ENCODE assay signal across 1 fruit fly cellular context in genomic region chr3R:25633865-25634460, dm6.
A peak's percentile ranks its signal among the peaks of the same experiment; 100 is the strongest.
TF ChIP-seq lines count a peak whose summit lies in the region.

No protein-coding gene starts in this region.

TF ChIP-seq in whole organism, prepupa, 60 proteins besides CTCF, POLR2A, EP300 and RAD21 (continued from another document):
- TF ChIP-seq spab (GFP tag; optimal IDR thresholded peaks at IDR 0.05; lab: Kevin White, UChicago) (no peak), CG6792 (GFP tag; optimal IDR thresholded peaks at IDR 0.05; lab: Kevin White, UChicago) (peak; percentile 74), topi (GFP tag; optimal IDR thresholded peaks at IDR 0.05; lab: Kevin White, UChicago) (peak; percentile 81), dac (GFP tag; optimal IDR thresholded peaks at IDR 0.05; lab: Kevin White, UChicago) (no peak), fkh (GFP tag; optimal IDR thresholded peaks at IDR 0.05; lab: Kevin White, UChicago) (no peak), CG16779 (tag; optimal IDR thresholded peaks at IDR 0.05; lab: Kevin White, UChicago) (no peak), CG9139 (GFP tag; optimal IDR thresholded peaks at IDR 0.05; lab: Kevin White, UChicago) (no peak), CG3032 (tag; optimal IDR thresholded peaks at IDR 0.05; lab: Kevin White, UChicago) (peak; percentile 16), salr (GFP tag; optimal IDR thresholded peaks at IDR 0.05; lab: Kevin White, UChicago) (no peak), Ets96B (tag; optimal IDR thresholded peaks at IDR 0.05; lab: Kevin White, UChicago) (peak; percentile 4), CG6276 (GFP tag; optimal IDR thresholded peaks at IDR 0.05; lab: Kevin White, UChicago) (no peak), CG1621 (tag; optimal IDR thresholded peaks at IDR 0.05; lab: Kevin White, UChicago) (no peak), CG6163 (GFP tag; IDR thresholded peaks at IDR 0.05; lab: Robert Waterston, UW) (peak; percentile 63; the same call in 2 of the 3 replicates), CG6808 (GFP tag; optimal IDR thresholded peaks at IDR 0.05; lab: Kevin White, UChicago) (no peak), cyc (GFP tag; optimal IDR thresholded peaks at IDR 0.05; lab: Kevin White, UChicago) (peak; percentile 86), CG7368 (GFP tag; optimal IDR thresholded peaks at IDR 0.05; lab: Kevin White, UChicago) (peak; percentile 57), Eip93F (GFP tag; optimal IDR thresholded peaks at IDR 0.05; lab: Kevin White, UChicago) (peak; percentile 48), Sox14 (GFP tag; optimal IDR thresholded peaks at IDR 0.05; lab: Kevin White, UChicago) (peak; percentile 65), CG8319 (GFP tag; optimal IDR thresholded peaks at IDR 0.05; lab: Kevin White, UChicago) (peak; percentile 49), pdm3 (GFP tag; optimal IDR thresholded peaks at IDR 0.05; lab: Kevin White, UChicago) (peak; percentile 67), Ets21C (GFP tag; optimal IDR thresholded peaks at IDR 0.05; lab: Kevin White, UChicago) (peak; percentile 77), CG31627 (GFP tag; optimal IDR thresholded peaks at IDR 0.05; lab: Kevin White, UChicago) (peak; percentile 87), lz (GFP tag; optimal IDR thresholded peaks at IDR 0.05; lab: Kevin White, UChicago) (peak; percentile 81), CG32006 (GFP tag; optimal IDR thresholded peaks at IDR 0.05; lab: Kevin White, UChicago) (no peak), fd59A (GFP tag; optimal IDR thresholded peaks at IDR 0.05; lab: Kevin White, UChicago) (no peak), Sox102F (GFP tag; optimal IDR thresholded peaks at IDR 0.05; lab: Kevin White, UChicago) (peak; percentile 86), net (GFP tag; optimal IDR thresholded peaks at IDR 0.05; lab: Kevin White, UChicago) (peak; percentile 51), svp (GFP tag; lab: Kevin White, UChicago) (peak; percentile 95), OdsH (GFP tag; optimal IDR thresholded peaks at IDR 0.05; lab: Kevin White, UChicago) (peak; percentile 70), CG10669 (GFP tag; optimal IDR thresholded peaks at IDR 0.05; lab: Kevin White, UChicago) (no peak), CG11762 (GFP tag; optimal IDR thresholded peaks at IDR 0.05; lab: Kevin White, UChicago; ENCODE audit: insufficient read depth) (peak; percentile 23), CG15336 (GFP tag; IDR thresholded peaks at IDR 0.05; lab: Robert Waterston, UW) (no peak), Hr4 (GFP tag; optimal IDR thresholded peaks at IDR 0.05; lab: Kevin White, UChicago) (no peak), esn (GFP tag; optimal IDR thresholded peaks at IDR 0.05; lab: Kevin White, UChicago) (peak; percentile 91)
TF ChIP-seq in whole organism, prepupa: peak in this region for 38.
